Worm (Caenorhabditis elegans) whole organism, L1 larva: Measurements from ENCODE around the gene num-1.

ENCODE experiments used
- F16B12.6 ChIP-seq: fragments of 150-350 bp; optimal IDR thresholded peaks from 2 replicates; lab custom pipeline; 2014; ENCODE audit warnings: missing biosample characterization, missing genetic modification characterization
- Y116A8C.19 ChIP-seq: sonication (generic microtip); optimal IDR thresholded peaks from 2 replicates; lab custom pipeline; 2016; ENCODE audit warnings: missing compliant biosample characterization, missing genetic modification characterization, borderline replicate concordance
- ceh-63 ChIP-seq: fragments of 200-800 bp; sonication (Bioruptor generic); optimal IDR thresholded peaks from 2 replicates; lab custom pipeline; 2018; ENCODE audit warnings: mild to moderate bottlenecking, missing genetic modification characterization, missing compliant biosample characterization
- ceh-8 ChIP-seq: fragments of 200-800 bp; sonication (Bioruptor generic); optimal IDR thresholded peaks from 2 replicates; lab custom pipeline; 2018; ENCODE audit warnings: mild to moderate bottlenecking, missing genetic modification characterization, moderate library complexity, missing compliant biosample characterization
- dpl-1 ChIP-seq, 3 experiments: fragments of 150-350 bp in 2 of 3; sonication (generic microtip) in 1 of 3; optimal IDR thresholded peaks; 2 replicates each; lab custom pipeline; 2014 to 2017; ENCODE audit warnings: missing biosample characterization in 3 of 3, missing genetic modification characterization in 3 of 3, missing genetic modification reagents in 3 of 3
- dsc-1 ChIP-seq: sonication (generic microtip); optimal IDR thresholded peaks from 2 replicates; lab custom pipeline; 2016; ENCODE audit warnings: mild to moderate bottlenecking, missing genetic modification characterization, missing compliant biosample characterization
- efl-1 ChIP-seq, 4 experiments: fragments of 150-350 bp; optimal IDR thresholded peaks in 3 of 4; peaks in 1 of 4; 1 replicate in 1 of 4; 2 replicates in 3 of 4; lab custom pipeline; 2014; ENCODE audit warnings: missing biosample characterization in 2 of 4, missing genetic modification characterization in 2 of 4, missing genetic modification reagents in 2 of 4
- elt-2 ChIP-seq: sonication (generic microtip); optimal IDR thresholded peaks from 2 replicates; lab custom pipeline; 2016; ENCODE audit warnings: missing genetic modification characterization, mild to moderate bottlenecking, inconsistent platforms, missing compliant biosample characterization, missing genetic modification reagents
- elt-3 ChIP-seq, 6 experiments: fragments of 150-350 bp in 1 of 6; sonication (generic microtip); optimal IDR thresholded peaks; 2 replicates each; lab custom pipeline; 2017 to 2018; ENCODE audit warnings: missing biosample characterization in 6 of 6, missing genetic modification characterization in 6 of 6, inconsistent platforms in 1 of 6
- hpl-2 ChIP-seq: fragments of 150-350 bp; optimal IDR thresholded peaks from 2 replicates; lab custom pipeline; 2014; ENCODE audit warnings: missing biosample characterization, missing genetic modification reagents, missing genetic modification characterization
- lin-14 ChIP-seq: fragments of 200-800 bp; sonication (Bioruptor generic); optimal IDR thresholded peaks from 2 replicates; lab custom pipeline; 2018; ENCODE audit warnings: mild to moderate bottlenecking, missing genetic modification characterization, moderate library complexity, missing compliant biosample characterization
- lin-35 ChIP-seq, 2 experiments: fragments of 150-350 bp; optimal IDR thresholded peaks; 2 replicates each; lab custom pipeline; 2014; ENCODE audit warnings: missing biosample characterization in 2 of 2, missing genetic modification characterization in 2 of 2, missing genetic modification reagents in 2 of 2
- lir-3 ChIP-seq: sonication (generic microtip); optimal IDR thresholded peaks from 2 replicates; lab custom pipeline; 2016; ENCODE audit warnings: mild to moderate bottlenecking, missing genetic modification characterization, moderate library complexity, missing compliant biosample characterization; ENCODE audit not compliant: poor library complexity
- lsy-2 ChIP-seq, 2 experiments: fragments of 150-350 bp; optimal IDR thresholded peaks; 2 replicates each; lab custom pipeline; 2014; ENCODE audit warnings: missing biosample characterization in 2 of 2, missing genetic modification characterization in 2 of 2
- mdl-1 ChIP-seq, 2 experiments: fragments of 150-350 bp; optimal IDR thresholded peaks; 2 replicates each; lab custom pipeline; 2014 to 2017; ENCODE audit warnings: missing biosample characterization in 2 of 2, missing genetic modification characterization in 2 of 2, inconsistent platforms in 1 of 2
- mef-2 ChIP-seq: fragments of 150-350 bp; optimal IDR thresholded peaks from 2 replicates; lab custom pipeline; 2014; ENCODE audit warnings: missing biosample characterization, missing genetic modification characterization
- mep-1 ChIP-seq: fragments of 150-350 bp; optimal IDR thresholded peaks from 2 replicates; lab custom pipeline; 2014; ENCODE audit warnings: missing biosample characterization, missing genetic modification characterization
- nhr-19 ChIP-seq: fragments of 200-800 bp; sonication (Bioruptor generic); conservative IDR thresholded peaks from 2 replicates; pipeline ENCODE4 v1.3.6; 2022; ENCODE audit warnings: missing genetic modification characterization, missing compliant biosample characterization
- nhr-20 ChIP-seq: sonication (generic microtip); optimal IDR thresholded peaks from 2 replicates; lab custom pipeline; 2016; ENCODE audit warnings: mild to moderate bottlenecking, missing genetic modification characterization, missing compliant biosample characterization
- nhr-237 ChIP-seq: fragments of 150-350 bp; optimal IDR thresholded peaks from 2 replicates; lab custom pipeline; 2014; ENCODE audit warnings: missing biosample characterization, missing genetic modification characterization
- nhr-71 ChIP-seq: sonication (generic microtip); optimal IDR thresholded peaks from 2 replicates; lab custom pipeline; 2016; ENCODE audit warnings: mild to moderate bottlenecking, missing genetic modification characterization, moderate library complexity, missing compliant biosample characterization
- nhr-85 ChIP-seq: sonication (generic microtip); peaks from one replicate; lab custom pipeline; 2016; ENCODE audit warnings: missing genetic modification characterization, inconsistent platforms, missing compliant biosample characterization
- pag-3 ChIP-seq: sonication (generic microtip); optimal IDR thresholded peaks from 2 replicates; lab custom pipeline; 2017; ENCODE audit warnings: missing genetic modification characterization, mild to moderate bottlenecking, missing compliant biosample characterization, antibody characterized with exemption, borderline replicate concordance; ENCODE audit not compliant: insufficient read depth
- pax-3 ChIP-seq: fragments of 200-800 bp; sonication (Bioruptor generic); optimal IDR thresholded peaks from 2 replicates; lab custom pipeline; 2018; ENCODE audit warnings: mild to moderate bottlenecking, missing genetic modification characterization, moderate library complexity, missing compliant biosample characterization
- rnt-1 ChIP-seq: sonication (generic microtip); optimal IDR thresholded peaks from 2 replicates; lab custom pipeline; 2016; ENCODE audit warnings: mild to moderate bottlenecking, missing genetic modification characterization, moderate library complexity, missing compliant biosample characterization
- snu-23 ChIP-seq: sonication (generic microtip); optimal IDR thresholded peaks from 2 replicates; lab custom pipeline; 2016; ENCODE audit warnings: missing genetic modification characterization, missing compliant biosample characterization
- sup-37 ChIP-seq: fragments of 200-800 bp; sonication (Bioruptor generic); optimal IDR thresholded peaks from 2 replicates; lab custom pipeline; 2018; ENCODE audit warnings: mild to moderate bottlenecking, missing genetic modification characterization, missing compliant biosample characterization
- swsn-7 ChIP-seq: sonication (generic microtip); optimal IDR thresholded peaks from 2 replicates; lab custom pipeline; 2016; ENCODE audit warnings: missing genetic modification characterization, missing compliant biosample characterization
- unc-130 ChIP-seq: fragments of 150-350 bp; optimal IDR thresholded peaks from 2 replicates; lab custom pipeline; 2017; ENCODE audit warnings: missing biosample characterization, missing genetic modification characterization, inconsistent platforms
- unc-86 ChIP-seq: sonication (generic microtip); optimal IDR thresholded peaks from 2 replicates; lab custom pipeline; 2016; ENCODE audit warnings: missing genetic modification characterization, missing compliant biosample characterization
- unc-98 ChIP-seq: fragments of 200-800 bp; sonication (Bioruptor generic); IDR thresholded peaks from 2 replicates; pipeline ENCODE4 v1.3.6; 2022; ENCODE audit warnings: missing genetic modification characterization, missing compliant biosample characterization

num-1 gene

DNA sequence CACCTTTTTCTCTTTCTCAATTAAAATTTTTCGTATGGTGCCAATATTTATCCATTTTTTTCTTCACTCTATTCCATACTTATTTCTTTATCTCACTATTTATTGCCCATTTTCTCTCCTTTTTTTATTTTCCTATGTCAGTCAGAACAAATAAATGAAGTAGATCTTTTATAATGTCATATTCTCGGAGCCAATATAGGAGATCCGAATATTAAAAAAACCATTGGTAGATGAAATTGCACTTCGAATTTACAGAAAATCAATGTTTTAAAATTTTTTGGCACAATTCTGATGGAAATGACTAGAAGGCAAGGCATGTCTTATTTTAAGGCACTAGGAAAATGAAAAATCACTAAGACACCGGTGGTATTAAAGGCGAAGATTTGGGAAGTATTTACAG lies 39.0 kb upstream of the num-1 start:
- no peak for TF ChIP-seq elt-3 (tag; optimal IDR thresholded peaks at IDR 0.05; lab: Kevin White, UChicago)
- no peak for TF ChIP-seq F16B12.6
- TF ChIP-seq nhr-85 = no peak
- no peak for TF ChIP-seq sup-37 (GFP tag; lab: Kevin White, UChicago)
- TF ChIP-seq rnt-1 = no peak
- no peak for TF ChIP-seq dpl-1 (GFP tag; optimal IDR thresholded peaks at IDR 0.05; lab: Kevin White, UChicago)
- no peak for TF ChIP-seq mef-2 (tag; lab: Kevin White, UChicago)
- TF ChIP-seq ceh-63 (GFP tag; lab: Kevin White, UChicago) = no peak

DNA sequence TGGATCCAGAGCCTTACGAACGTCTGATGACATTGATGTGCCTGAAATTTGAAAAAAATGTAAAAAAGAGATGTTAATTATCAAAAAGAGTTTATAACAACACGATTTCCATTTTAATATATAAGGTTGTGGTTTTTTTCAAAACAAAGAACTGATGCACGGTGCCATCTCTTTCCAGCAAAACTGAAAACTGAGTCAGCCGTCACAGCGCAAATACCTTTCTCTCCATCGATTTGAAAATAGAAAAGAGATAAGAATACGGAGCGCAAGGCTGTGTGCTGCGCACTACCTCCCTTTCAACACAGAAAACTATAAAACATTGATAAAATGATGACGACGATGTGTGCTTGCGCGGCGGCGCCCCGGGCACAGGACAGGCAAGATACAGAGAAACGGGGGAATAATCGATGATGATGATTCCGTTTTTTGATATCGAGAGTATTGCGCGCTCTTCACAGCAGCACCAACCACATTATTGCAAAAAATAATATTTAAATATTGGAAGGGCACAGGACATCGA lies 37.2 kb upstream of the num-1 start, which contains the start of gene Y44A6D.3:
TSS of gene Y44A6D.3 (minus strand) at position 51 of the 520 bp plus-strand sequence.
- TF ChIP-seq lin-35 (GFP tag; optimal IDR thresholded peaks at IDR 0.05; lab: Kevin White, UChicago) (peak in 1 of 2 experiments; percentile 10), pax-3 (tag; lab: Kevin White, UChicago) (no peak), elt-2 (tag; lab: Kevin White, UChicago) (peak; percentile 46), dsc-1 (peak; percentile 19), efl-1 (optimal IDR thresholded peaks at IDR 0.05; lab: Kevin White, UChicago) (no peak), efl-1 (GFP tag; optimal IDR thresholded peaks at IDR 0.05 in 1 of 2; lab: Kevin White, UChicago) (peak in 1 of 2 experiments; percentile 68)
- TF ChIP-seq, all 84 proteins: peak for 4

DNA sequence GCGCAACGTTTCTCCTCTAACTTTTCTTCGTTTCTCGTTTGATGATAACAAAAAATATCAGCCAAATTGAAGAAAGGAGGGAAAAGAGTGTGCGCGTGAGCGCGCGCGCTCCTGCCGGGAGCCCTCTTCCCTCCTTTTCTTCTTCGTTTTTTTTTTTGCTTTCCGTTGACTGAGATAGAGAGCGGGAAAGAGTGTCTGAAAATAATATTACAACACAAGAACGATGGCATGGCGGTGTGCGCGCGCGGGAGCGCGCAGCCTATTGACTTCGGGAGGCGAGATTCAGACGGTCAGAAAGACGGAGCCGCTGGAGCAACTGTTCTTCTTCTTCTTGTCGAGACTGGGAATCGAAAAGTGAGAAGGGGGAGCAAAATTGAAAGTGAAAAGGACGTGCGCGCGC lies 35.9 kb upstream of the num-1 start:
- TF ChIP-seq lin-35 (GFP tag; optimal IDR thresholded peaks at IDR 0.05; lab: Kevin White, UChicago) = peak in 1 of 2 experiments; percentile 8
- TF ChIP-seq efl-1 (optimal IDR thresholded peaks at IDR 0.05; lab: Kevin White, UChicago) = peak in 1 of 2 experiments; percentile 3
- TF ChIP-seq efl-1 (GFP tag; optimal IDR thresholded peaks at IDR 0.05 in 1 of 2; lab: Kevin White, UChicago) = no peak
- TF ChIP-seq unc-130 (tag; lab: Kevin White, UChicago) = peak; percentile 29
- TF ChIP-seq F16B12.6 = no peak
- peak; percentile 62 for TF ChIP-seq dsc-1
- TF ChIP-seq snu-23 (GFP tag; lab: Kevin White, UChicago) = peak; percentile 52
- no peak for TF ChIP-seq mef-2 (tag; lab: Kevin White, UChicago)
- TF ChIP-seq nhr-71 (tag; lab: Kevin White, UChicago) = peak; percentile 55
- TF ChIP-seq mep-1 = peak; percentile 46
- TF ChIP-seq dpl-1 (GFP tag; optimal IDR thresholded peaks at IDR 0.05; lab: Kevin White, UChicago) = no peak
- no peak for TF ChIP-seq lir-3 (tag; lab: Kevin White, UChicago)
- TF ChIP-seq unc-98 (GFP tag; lab: Robert Waterston, UW) = peak; percentile 6; the same call in 1 of the 2 replicates
- peak; percentile 8 for TF ChIP-seq swsn-7 (tag; lab: Kevin White, UChicago)
- TF ChIP-seq nhr-19 (GFP tag; lab: Robert Waterston, UW) = peak; percentile 38
- TF ChIP-seq lsy-2 (tag; optimal IDR thresholded peaks at IDR 0.05; lab: Kevin White, UChicago) = peak in 1 of 2 experiments; percentile 48
- peak; percentile 87 for TF ChIP-seq lin-14 (GFP tag; lab: Kevin White, UChicago)
- TF ChIP-seq nhr-20 (tag; lab: Kevin White, UChicago) = peak; percentile 22
- TF ChIP-seq pag-3 (tag; lab: Kevin White, UChicago) = peak; percentile 91
- TF ChIP-seq nhr-237 (tag; lab: Kevin White, UChicago) = no peak
- TF ChIP-seq unc-86 (tag; lab: Kevin White, UChicago) = no peak
- peak; percentile 61 for TF ChIP-seq rnt-1
- TF ChIP-seq mdl-1 (tag; optimal IDR thresholded peaks at IDR 0.05; lab: Kevin White, UChicago) = peak in 1 of 2 experiments; percentile 19

DNA sequence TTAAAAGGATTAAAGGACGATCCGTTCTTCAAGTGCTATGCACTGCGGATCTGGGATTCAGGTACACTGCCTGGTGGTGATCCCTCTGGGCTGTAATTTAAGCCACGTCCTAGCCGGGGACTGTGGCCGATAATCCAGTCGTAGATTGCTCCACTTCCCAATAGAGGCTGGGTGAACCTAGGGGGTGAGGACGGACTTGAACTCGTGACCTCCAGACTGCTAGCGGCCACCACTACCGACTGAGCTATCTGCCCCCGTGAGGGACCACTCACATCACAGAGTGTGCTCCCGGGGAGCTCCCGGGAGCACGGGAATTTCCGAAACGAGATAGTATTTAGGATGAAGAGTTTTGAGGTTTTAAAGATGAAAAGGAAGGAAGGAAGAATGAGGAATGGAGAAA lies 34.2 kb upstream of the num-1 start:
- TF ChIP-seq nhr-19 (GFP tag; lab: Robert Waterston, UW) (peak; percentile 39), rnt-1 (peak; percentile 20)

DNA sequence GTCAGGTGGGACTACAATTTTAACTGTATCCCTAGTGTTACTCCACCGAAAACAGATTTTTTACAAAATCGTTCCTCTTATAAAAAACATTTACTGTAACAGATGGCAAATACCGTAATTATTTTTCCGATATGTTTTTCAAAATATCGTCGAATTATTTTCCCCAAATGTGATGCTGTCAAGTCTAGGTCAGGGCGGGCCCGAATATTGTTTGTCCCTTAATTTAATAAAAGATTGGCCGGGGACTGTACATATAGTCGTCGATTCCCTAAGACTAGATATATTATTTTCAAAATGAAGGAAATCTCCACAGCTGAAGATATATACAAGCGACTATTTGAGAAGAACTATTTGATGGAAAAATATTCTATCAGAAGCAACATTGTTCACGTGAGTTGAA lies 31.7 kb upstream of the num-1 start, which contains the start of gene sdf-9:
TSS of gene sdf-9 (plus strand) at position 301 of the 400 bp plus-strand sequence.
- TF ChIP-seq unc-98 (GFP tag; lab: Robert Waterston, UW) (no peak), Y116A8C.19 (no peak), ceh-8 (GFP tag; lab: Kevin White, UChicago) (peak; percentile 26), hpl-2 (GFP tag; lab: Kevin White, UChicago) (no peak)
